Worm (Caenorhabditis elegans): ENCODE data around the gene F40F8.3.

ce11 chrII:11166414-11166813, 37.3 kb downstream of the F40F8.3 start:
- TF ChIP-seq nhr-25 (tag; optimal IDR thresholded peaks at IDR 0.05) (no peak), ama-1 (optimal IDR thresholded peaks at IDR 0.05) (no peak), F13H6.1 (tag; optimal IDR thresholded peaks at IDR 0.05) (no peak), nhr-12 (tag; optimal IDR thresholded peaks at IDR 0.05) (no peak), zag-1 (tag; optimal IDR thresholded peaks at IDR 0.05) (no peak), ztf-11 (tag; optimal IDR thresholded peaks at IDR 0.05) (no peak), peb-1 (tag; optimal IDR thresholded peaks at IDR 0.05) (no peak), nhr-21 (tag; optimal IDR thresholded peaks at IDR 0.05) (no peak), lin-11 (tag; optimal IDR thresholded peaks at IDR 0.05) (no peak), elt-3 (tag; optimal IDR thresholded peaks at IDR 0.05) (no peak)
